Worm (Caenorhabditis elegans) whole organism, mixed stage, embryonic: ENCODE measurements around the gene C53C11.4.

Source experiments
- ceh-43 ChIP-seq: fragments of 200-800 bp; sonication (Bioruptor generic); optimal IDR thresholded peaks from 2 replicates; lab custom pipeline; 2018; ENCODE audit warnings: mild to moderate bottlenecking, missing genetic modification characterization, moderate library complexity, missing compliant biosample characterization
- elt-1 ChIP-seq: sonication (generic microtip); optimal IDR thresholded peaks from 2 replicates; lab custom pipeline; 2017; ENCODE audit warnings: missing genetic modification characterization, mild to moderate bottlenecking, missing compliant biosample characterization, antibody characterized with exemption, moderate library complexity, borderline replicate concordance; ENCODE audit not compliant: insufficient read depth
- lsy-2 ChIP-seq: fragments of 150-350 bp; optimal IDR thresholded peaks from 2 replicates; lab custom pipeline; 2014; ENCODE audit warnings: missing biosample characterization, missing genetic modification characterization
- mab-5 ChIP-seq: fragments of 150-350 bp; optimal IDR thresholded peaks from 2 replicates; lab custom pipeline; 2014; ENCODE audit warnings: missing biosample characterization, missing genetic modification characterization
- nhr-12 ChIP-seq: fragments of 150-350 bp; optimal IDR thresholded peaks from 2 replicates; lab custom pipeline; 2014; ENCODE audit warnings: missing biosample characterization, missing genetic modification characterization
- nhr-28 ChIP-seq: fragments of 150-350 bp; optimal IDR thresholded peaks from 2 replicates; lab custom pipeline; 2014; ENCODE audit warnings: missing biosample characterization, missing genetic modification characterization
- nhr-76 ChIP-seq: sonication (generic microtip); optimal IDR thresholded peaks from 2 replicates; lab custom pipeline; 2017; ENCODE audit warnings: missing biosample characterization, missing genetic modification characterization
- pha-4 ChIP-seq: fragments of 150-350 bp; optimal IDR thresholded peaks from 2 replicates; lab custom pipeline; 2018; ENCODE audit warnings: missing biosample characterization, missing genetic modification reagents, missing genetic modification characterization
- snpc-4 ChIP-seq: fragments of 150-350 bp; optimal IDR thresholded peaks from 2 replicates; lab custom pipeline; 2014; ENCODE audit warnings: missing biosample characterization, missing genetic modification characterization
- unc-120 ChIP-seq: sonication (generic microtip); optimal IDR thresholded peaks from 2 replicates; lab custom pipeline; 2017; ENCODE audit warnings: missing genetic modification characterization, missing compliant biosample characterization; ENCODE audit not compliant: poor library complexity, severe bottlenecking
- unc-39 ChIP-seq: fragments of 150-350 bp; optimal IDR thresholded peaks from 2 replicates; lab custom pipeline; 2014; ENCODE audit warnings: missing biosample characterization, missing genetic modification characterization
- unc-62 ChIP-seq: fragments of 150-350 bp; optimal IDR thresholded peaks from 2 replicates; lab custom pipeline; 2014; ENCODE audit warnings: missing biosample characterization, missing genetic modification reagents, missing genetic modification characterization
- ztf-11 ChIP-seq: fragments of 150-350 bp; optimal IDR thresholded peaks from 2 replicates; lab custom pipeline; 2014; ENCODE audit warnings: missing biosample characterization, missing genetic modification characterization

DNA sequence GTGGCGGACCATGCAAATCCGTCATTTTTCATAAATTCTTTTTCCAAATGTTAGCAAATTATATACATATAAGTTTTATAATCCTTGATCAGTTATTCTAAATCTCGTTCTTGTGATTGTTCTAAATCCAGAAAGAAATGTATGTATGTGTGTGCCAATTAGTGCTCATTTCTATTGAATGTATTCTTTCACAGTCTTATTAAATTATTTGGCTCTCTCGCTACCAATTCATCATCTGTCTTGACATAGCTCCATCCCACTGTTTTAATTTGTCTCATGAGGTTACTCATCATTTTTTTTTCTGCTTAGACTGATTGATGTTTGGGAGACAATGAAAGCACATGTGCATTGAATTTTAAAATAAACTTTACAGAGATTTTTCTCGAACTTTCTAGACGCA is 44.8 kb downstream of the C53C11.4 start:
- TF ChIP-seq mab-5 (no peak), nhr-28 (tag; lab: Kevin White, UChicago) (no peak), pha-4 (tag; lab: Kevin White, UChicago) (no peak), lsy-2 (no peak), snpc-4 (no peak), unc-62 (GFP tag; lab: Kevin White, UChicago) (no peak), elt-1 (tag; lab: Kevin White, UChicago) (no peak), unc-120 (tag; lab: Kevin White, UChicago) (no peak), nhr-76 (tag; lab: Kevin White, UChicago) (no peak), unc-39 (no peak), ztf-11 (tag; lab: Kevin White, UChicago) (no peak), ceh-43 (GFP tag; lab: Kevin White, UChicago) (no peak), nhr-12 (no peak)
